Worm (Caenorhabditis elegans) whole organism, young adult: ENCODE results near the gene try-5.

Source experiments
- B0336.3 ChIP-seq: fragments of 200-800 bp; sonication (Bioruptor generic); IDR thresholded peaks from 2 replicates; pipeline ENCODE4 v1.3.6; 2022; ENCODE audit warnings: missing genetic modification characterization, missing compliant biosample characterization
- F39B2.1 ChIP-seq: fragments of 200-800 bp; sonication (Bioruptor generic); IDR thresholded peaks from 2 replicates; pipeline ENCODE4 v1.3.6; 2022; ENCODE audit warnings: missing genetic modification reagents, missing genetic modification characterization, missing compliant biosample characterization
- F57C9.4 ChIP-seq: sonication (generic microtip); optimal IDR thresholded peaks from 2 replicates; lab custom pipeline; 2017; ENCODE audit warnings: mild to moderate bottlenecking, missing genetic modification characterization, missing compliant biosample characterization
- T07F8.4 ChIP-seq: sonication (generic microtip); optimal IDR thresholded peaks from 2 replicates; lab custom pipeline; 2016; ENCODE audit warnings: mild to moderate bottlenecking, missing genetic modification characterization, moderate library complexity, missing compliant biosample characterization
- Y53G8AR.9 ChIP-seq: fragments of 200-800 bp; sonication (Bioruptor generic); conservative IDR thresholded peaks from 2 replicates; pipeline ENCODE4 v1.3.6; 2022; ENCODE audit warnings: missing genetic modification reagents, missing genetic modification characterization, missing compliant biosample characterization
- ZK185.1 ChIP-seq: sonication (generic microtip); optimal IDR thresholded peaks from 2 replicates; lab custom pipeline; 2016; ENCODE audit warnings: mild to moderate bottlenecking, missing genetic modification characterization, missing compliant biosample characterization; ENCODE audit not compliant: poor library complexity, severe bottlenecking
- atf-7 ChIP-seq: sonication (generic microtip); optimal IDR thresholded peaks from 2 replicates; lab custom pipeline; 2017; ENCODE audit warnings: mild to moderate bottlenecking, missing genetic modification characterization, missing compliant biosample characterization
- athp-1 ChIP-seq: sonication (generic microtip); optimal IDR thresholded peaks from 2 replicates; lab custom pipeline; 2017; ENCODE audit warnings: mild to moderate bottlenecking, missing genetic modification characterization, missing compliant biosample characterization
- attf-3 ChIP-seq: fragments of 200-800 bp; sonication (Bioruptor generic); conservative IDR thresholded peaks from 2 replicates; pipeline ENCODE4 v1.3.6; 2022; ENCODE audit warnings: missing genetic modification reagents, missing genetic modification characterization, missing compliant biosample characterization
- bed-1 ChIP-seq: fragments of 200-800 bp; sonication (Bioruptor generic); IDR thresholded peaks from 2 replicates; pipeline ENCODE4 v1.3.6; 2022; ENCODE audit warnings: missing genetic modification reagents, missing genetic modification characterization, missing compliant biosample characterization
- bed-2 ChIP-seq: fragments of 200-800 bp; sonication (Bioruptor generic); IDR thresholded peaks from 2 replicates; pipeline ENCODE4 v1.3.6; 2022; ENCODE audit warnings: missing genetic modification reagents, missing genetic modification characterization, missing compliant biosample characterization
- cebp-1 ChIP-seq, 2 experiments: fragments of 200-800 bp in 1 of 2; sonication (Bioruptor generic) in 1 of 2; sonication (generic microtip) in 1 of 2; IDR thresholded peaks in 1 of 2; optimal IDR thresholded peaks in 1 of 2; 2 replicates each; pipeline versions ENCODE4 v1.3.6 to Lab custom; 2017 to 2022; ENCODE audit warnings: missing compliant biosample characterization in 2 of 2, missing genetic modification characterization in 2 of 2, mild to moderate bottlenecking in 1 of 2, missing genetic modification reagents in 1 of 2, moderate library complexity in 1 of 2
- cebp-2 ChIP-seq: fragments of 200-800 bp; sonication (Bioruptor generic); IDR thresholded peaks from 2 replicates; pipeline ENCODE4 v1.3.6; 2022; ENCODE audit warnings: missing genetic modification characterization, missing compliant biosample characterization
- ceh-27 ChIP-seq: fragments of 200-800 bp; sonication (Bioruptor generic); optimal IDR thresholded peaks from 2 replicates; lab custom pipeline; 2018; ENCODE audit warnings: mild to moderate bottlenecking, missing genetic modification characterization, moderate library complexity, missing compliant biosample characterization
- chd-7 ChIP-seq: sonication (generic microtip); optimal IDR thresholded peaks from 2 replicates; lab custom pipeline; 2016; ENCODE audit warnings: mild to moderate bottlenecking, missing genetic modification characterization, moderate library complexity, missing compliant biosample characterization
- die-1 ChIP-seq: sonication (generic microtip); optimal IDR thresholded peaks from 2 replicates; lab custom pipeline; 2016; ENCODE audit warnings: missing genotype, mild to moderate bottlenecking, missing genetic modification characterization, missing compliant biosample characterization
- egl-44 ChIP-seq: fragments of 200-800 bp; sonication (Bioruptor generic); IDR thresholded peaks from 2 replicates; pipeline ENCODE4 v1.3.6; 2022; ENCODE audit warnings: missing genetic modification reagents, missing genetic modification characterization, missing compliant biosample characterization
- hmg-1.2 ChIP-seq: fragments of 200-800 bp; sonication (Bioruptor generic); IDR thresholded peaks from 2 replicates; pipeline ENCODE4 v1.3.6; 2022; ENCODE audit warnings: missing genetic modification reagents, missing genetic modification characterization, missing compliant biosample characterization
- hmg-20 ChIP-seq: fragments of 200-800 bp; sonication (Bioruptor generic); IDR thresholded peaks from 2 replicates; pipeline ENCODE4 v1.3.6; 2022; ENCODE audit warnings: missing genetic modification reagents, missing genetic modification characterization, missing compliant biosample characterization
- lag-1 ChIP-seq: fragments of 200-800 bp; sonication (Bioruptor generic); IDR thresholded peaks from 2 replicates; pipeline ENCODE4 v1.3.6; 2022; ENCODE audit warnings: missing genetic modification reagents, missing genetic modification characterization, missing compliant biosample characterization
- lin-26 ChIP-seq: fragments of 200-800 bp; sonication (Bioruptor generic); IDR thresholded peaks from 2 replicates; pipeline ENCODE4 v1.3.6; 2022; ENCODE audit warnings: missing genetic modification reagents, missing genetic modification characterization, missing compliant biosample characterization
- lin-40 ChIP-seq: sonication (generic microtip); optimal IDR thresholded peaks from 2 replicates; lab custom pipeline; 2016; ENCODE audit warnings: missing genetic modification characterization, mild to moderate bottlenecking, missing compliant biosample characterization, missing genotype, missing genetic modification reagents
- lin-54 ChIP-seq: fragments of 200-800 bp; sonication (Bioruptor generic); optimal IDR thresholded peaks from 2 replicates; lab custom pipeline; 2018; ENCODE audit warnings: mild to moderate bottlenecking, missing genetic modification characterization, missing compliant biosample characterization
- madf-3 ChIP-seq: fragments of 200-800 bp; sonication (Bioruptor generic); IDR thresholded peaks from 2 replicates; pipeline ENCODE4 v1.3.6; 2022; ENCODE audit warnings: missing genetic modification reagents, missing genetic modification characterization, missing compliant biosample characterization
- mel-28 ChIP-seq: sonication (generic microtip); optimal IDR thresholded peaks from 2 replicates; lab custom pipeline; 2016; ENCODE audit warnings: borderline replicate concordance, mild to moderate bottlenecking, missing genetic modification characterization, missing compliant biosample characterization
- nhr-27 ChIP-seq: fragments of 200-800 bp; sonication (Bioruptor generic); optimal IDR thresholded peaks from 2 replicates; lab custom pipeline; 2018; ENCODE audit warnings: mild to moderate bottlenecking, missing genetic modification characterization, moderate library complexity, missing compliant biosample characterization
- nhr-80 ChIP-seq: sonication (generic microtip); optimal IDR thresholded peaks from 2 replicates; lab custom pipeline; 2016; ENCODE audit warnings: missing genetic modification characterization, missing compliant biosample characterization
- pha-4 ChIP-seq: fragments of 150-350 bp; sonication (generic microtip); optimal IDR thresholded peaks from 2 replicates; lab custom pipeline; 2014; ENCODE audit warnings: missing biosample characterization, missing genetic modification reagents, missing genetic modification characterization
- rcor-1 ChIP-seq: fragments of 200-800 bp; sonication (Bioruptor generic); IDR thresholded peaks from 2 replicates; pipeline ENCODE4 v1.3.6; 2022; ENCODE audit warnings: missing genetic modification reagents, missing genetic modification characterization, missing compliant biosample characterization
- rec-8 ChIP-seq, 2 experiments: sonication (generic microtip); optimal IDR thresholded peaks; 2 replicates each; lab custom pipeline; 2016; ENCODE audit warnings: mild to moderate bottlenecking in 2 of 2, missing genetic modification characterization in 2 of 2, missing genetic modification reagents in 2 of 2, missing genotype in 2 of 2, missing biosample characterization in 1 of 2, missing compliant biosample characterization in 1 of 2, moderate library complexity in 1 of 2
- snpc-3.4 ChIP-seq: sonication (generic microtip); optimal IDR thresholded peaks from 2 replicates; lab custom pipeline; 2017; ENCODE audit warnings: missing genetic modification characterization, mild to moderate bottlenecking, missing compliant biosample characterization, antibody characterized with exemption, moderate library complexity, missing genotype, missing genetic modification reagents
- ztf-18 ChIP-seq: sonication (generic microtip); optimal IDR thresholded peaks from 2 replicates; lab custom pipeline; 2016; ENCODE audit warnings: missing genotype, mild to moderate bottlenecking, missing genetic modification characterization, missing compliant biosample characterization
- ztf-26 ChIP-seq: sonication (generic microtip); optimal IDR thresholded peaks from 2 replicates; lab custom pipeline; 2017; ENCODE audit warnings: missing genetic modification characterization, missing compliant biosample characterization
- ztf-6 ChIP-seq: fragments of 200-800 bp; sonication (Bioruptor generic); IDR thresholded peaks from 2 replicates; pipeline ENCODE4 v1.3.6; 2022; ENCODE audit warnings: missing genetic modification reagents, missing genetic modification characterization, missing compliant biosample characterization

The try-5 gene

ce11 chrV:9326903-9327302 is 19.9 kb upstream of the try-5 start (continued):
- TF ChIP-seq bed-1 (GFP tag; lab: Robert Waterston, UW) (no peak), T07F8.4 (no peak), cebp-2 (GFP tag; lab: Robert Waterston, UW) (no peak), die-1 (tag; lab: Kevin White, UChicago) (no peak), chd-7 (tag; lab: Kevin White, UChicago) (no peak)

- TF ChIP-seq ztf-26 (tag; lab: Kevin White, UChicago) (peak; percentile 30), nhr-80 (peak; percentile 74), atf-7 (peak; percentile 48), lag-1 (GFP tag; lab: Robert Waterston, UW) (no peak), lin-26 (0 out of 2 replicates have a peak, but pooled peaks have one; percentile 7), egl-44 (GFP tag; lab: Robert Waterston, UW) (no peak)
Observed at ce11 chrV:9327691-9328090, 19.2 kb upstream of the try-5 start.

ce11 chrV:9328670-9329069 is 18.2 kb upstream of the try-5 start, which contains the start of gene K07B1.4:
TSS of gene K07B1.4 (plus strand) at chrV:9328970.
- no peak for TF ChIP-seq lin-54 (GFP tag; lab: Kevin White, UChicago)
- TF ChIP-seq mel-28 = no peak
- no peak for TF ChIP-seq hmg-20
- no peak for TF ChIP-seq rec-8 (tag; optimal IDR thresholded peaks at IDR 0.05; lab: Kevin White, UChicago)

ce11 chrV:9329245-9329979 is 17.4 kb upstream of the try-5 start:
- TF ChIP-seq cebp-1 (GFP tag; IDR thresholded peaks at IDR 0.05; lab: Robert Waterston, UW) = no peak
- TF ChIP-seq cebp-1 (tag; optimal IDR thresholded peaks at IDR 0.05; lab: Kevin White, UChicago) = peak; percentile 42
- no peak for TF ChIP-seq bed-2 (GFP tag; lab: Robert Waterston, UW)
- 0 out of 2 replicates have a peak, but pooled peaks have one; percentile 4 for TF ChIP-seq hmg-1.2

- TF ChIP-seq lin-26 = no peak
- TF ChIP-seq, all 124 proteins: peak for 0
Observed at ce11 chrV:9332611-9333315, 14.1 kb upstream of the try-5 start.

ce11 chrV:9333316-9334048 is 13.4 kb upstream of the try-5 start, which contains the start of gene acl-14:
TSS of gene acl-14 (minus strand) at chrV:9333631.
- TF ChIP-seq lin-26 (0 out of 2 replicates have a peak, but pooled peaks have one; percentile 15), cebp-1 (GFP tag; IDR thresholded peaks at IDR 0.05; lab: Robert Waterston, UW) (peak; percentile 96), cebp-1 (tag; optimal IDR thresholded peaks at IDR 0.05; lab: Kevin White, UChicago) (peak; percentile 97), F39B2.1 (no peak)

ce11 chrV:9334216-9334615 is 12.6 kb upstream of the try-5 start, which contains the start of gene ucp-4:
TSS of gene ucp-4 (plus strand) at chrV:9334298.
- TF ChIP-seq ztf-18 (tag; lab: Kevin White, UChicago) = no peak
- no peak for TF ChIP-seq B0336.3 (GFP tag; lab: Robert Waterston, UW)
- TF ChIP-seq ZK185.1 (tag; lab: Kevin White, UChicago) = no peak
- no peak for TF ChIP-seq pha-4 (tag; lab: Kevin White, UChicago)
- TF ChIP-seq lin-40 (tag; lab: Kevin White, UChicago) = no peak
- TF ChIP-seq F57C9.4 (tag; lab: Kevin White, UChicago) = no peak
- TF ChIP-seq ceh-27 (GFP tag; lab: Kevin White, UChicago) = no peak
- no peak for TF ChIP-seq nhr-27
- peak; percentile 76 for TF ChIP-seq attf-3 (GFP tag; lab: Robert Waterston, UW)
- TF ChIP-seq Y53G8AR.9 (GFP tag; lab: Robert Waterston, UW) = no peak
- no peak for TF ChIP-seq snpc-3.4
- TF ChIP-seq ztf-6 = no peak
- TF ChIP-seq rcor-1 (GFP tag; lab: Robert Waterston, UW) = no peak
- TF ChIP-seq athp-1 = no peak
- TF ChIP-seq madf-3 (GFP tag; lab: Robert Waterston, UW) = no peak
